Fruit fly (Drosophila melanogaster): ENCODE results near the gene CG6843.

CG6843 gene

DNA sequence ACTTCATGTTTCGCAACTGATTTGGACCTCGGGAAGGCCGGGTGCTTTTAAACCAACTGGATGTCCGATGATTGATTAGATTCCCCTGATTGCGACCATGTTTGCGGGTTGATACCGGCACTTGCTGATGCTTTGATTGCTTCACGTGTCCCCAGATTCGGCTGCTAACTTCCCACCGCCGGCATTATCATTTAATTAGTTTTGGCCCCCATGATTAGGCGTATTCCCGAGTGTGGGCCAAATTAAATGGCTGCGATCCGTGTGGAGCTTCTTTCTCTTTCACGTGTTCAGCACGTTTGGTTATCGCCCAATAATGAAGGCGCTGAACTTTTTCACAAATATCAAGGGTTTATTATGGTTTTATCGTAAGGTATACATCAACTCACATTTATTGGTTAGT lies 20.7 kb downstream of the CG6843 start, which contains the start of gene CG3819:
CG3819 (minus strand) TSS at position 23 of the 400 bp plus-strand sequence.
- TF ChIP-seq lola (GFP tag; optimal IDR thresholded peaks at IDR 0.05) (no peak), Dif (GFP tag; optimal IDR thresholded peaks at IDR 0.05; ENCODE audit: partially characterized antibody) (no peak), HLH106 (tag; optimal IDR thresholded peaks at IDR 0.05) (no peak), fru (GFP tag; optimal IDR thresholded peaks at IDR 0.05) (no peak), psq (GFP tag; optimal IDR thresholded peaks at IDR 0.05) (no peak), dl (GFP tag; optimal IDR thresholded peaks at IDR 0.05; ENCODE audit: insufficient read depth in 1 of 2, partially characterized antibody in 2 of 2) (no peak), h (GFP tag; optimal IDR thresholded peaks at IDR 0.05) (no peak), Hnf4 (GFP tag; optimal IDR thresholded peaks at IDR 0.05) (no peak), Hr83 (GFP tag; optimal IDR thresholded peaks at IDR 0.05; ENCODE audit: poor library complexity, severe bottlenecking) (no peak), Mio (GFP tag; optimal IDR thresholded peaks at IDR 0.05) (no peak), CG32264 (GFP tag; optimal IDR thresholded peaks at IDR 0.05) (no peak), Myc (optimal IDR thresholded peaks at IDR 0.05) (no peak), usp (GFP tag; optimal IDR thresholded peaks at IDR 0.05) (no peak), CrebA (GFP tag; optimal IDR thresholded peaks at IDR 0.05; ENCODE audit: borderline replicate concordance) (no peak)

DNA sequence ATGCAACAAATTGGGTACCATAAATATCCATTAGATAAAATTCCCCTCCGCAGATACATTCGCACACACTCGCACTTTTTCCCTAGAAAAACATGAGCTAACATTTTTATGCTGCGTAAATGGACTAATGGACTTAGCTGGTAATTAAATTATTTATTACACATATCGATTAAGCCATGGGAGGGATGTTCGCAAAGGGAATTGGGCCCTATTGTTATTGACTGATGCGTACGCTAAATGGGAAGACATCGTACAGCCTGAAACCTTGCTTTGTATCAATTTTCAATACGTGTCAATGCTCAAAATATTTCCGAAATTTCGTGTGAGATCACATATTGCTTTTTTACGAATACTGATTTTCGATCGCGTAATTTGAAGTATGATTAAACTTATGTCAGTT lies 23.4 kb downstream of the CG6843 start, which contains the start of gene CG43049:
CG43049 (plus strand) TSS at position 301 of the 400 bp plus-strand sequence.
- no peak for TF ChIP-seq tai (GFP tag; optimal IDR thresholded peaks at IDR 0.05)

DNA sequence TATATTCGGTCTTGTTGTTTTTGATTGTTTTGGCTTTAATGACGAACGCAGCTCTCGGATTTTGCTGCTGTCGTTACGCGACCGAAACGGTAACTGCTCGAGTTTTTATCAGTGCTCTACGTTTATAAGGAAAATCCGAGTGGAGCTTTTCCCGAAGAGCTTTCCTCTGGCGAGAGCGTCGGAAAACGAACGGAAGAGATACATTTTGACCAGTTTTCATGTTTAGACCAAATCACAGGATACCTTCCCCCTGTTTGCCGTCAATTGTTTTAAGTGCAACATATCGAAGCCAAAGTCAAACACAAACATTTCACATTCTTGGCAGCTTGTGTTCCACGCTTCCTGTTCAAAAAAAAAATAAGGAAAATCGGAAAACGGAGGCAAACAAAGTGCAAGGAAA lies 44.5 kb downstream of the CG6843 start, which contains the start of gene CG32204:
CG32204 (minus strand) TSS at position 101 of the 400 bp plus-strand sequence.
- TF ChIP-seq woc (GFP tag; optimal IDR thresholded peaks at IDR 0.05) (no peak), sage (GFP tag; optimal IDR thresholded peaks at IDR 0.05) (no peak), OdsH (GFP tag; optimal IDR thresholded peaks at IDR 0.05) (no peak), brk (GFP tag; optimal IDR thresholded peaks at IDR 0.05) (no peak), sv (GFP tag; optimal IDR thresholded peaks at IDR 0.05) (no peak)

DNA sequence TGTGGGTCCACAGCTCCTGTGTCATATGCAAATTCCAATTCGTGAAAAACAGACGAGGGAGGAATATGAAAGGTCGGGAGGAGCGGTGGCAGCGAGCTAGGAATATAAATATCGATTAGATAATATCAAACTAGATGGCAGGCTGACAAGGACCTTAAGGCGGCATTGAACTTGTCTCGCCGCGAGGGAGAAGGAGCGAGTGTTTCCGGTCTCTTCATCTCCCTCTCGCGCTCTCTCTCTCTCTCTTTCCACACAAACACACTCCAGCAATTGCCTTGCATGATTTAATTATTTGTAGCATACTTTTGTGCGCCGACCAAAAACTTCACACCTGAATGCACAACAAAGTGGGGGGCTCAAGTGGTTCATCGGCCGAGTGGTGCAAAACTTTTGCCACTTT lies 45.6 kb downstream of the CG6843 start:
- TF ChIP-seq CrebA (GFP tag; optimal IDR thresholded peaks at IDR 0.05; ENCODE audit: borderline replicate concordance) (no peak), br (GFP tag; optimal IDR thresholded peaks at IDR 0.05) (no peak), CG9705 (GFP tag; optimal IDR thresholded peaks at IDR 0.05) (no peak), rgr (GFP tag; optimal IDR thresholded peaks at IDR 0.05) (no peak), Hnf4 (GFP tag; optimal IDR thresholded peaks at IDR 0.05) (no peak), Mio (GFP tag; optimal IDR thresholded peaks at IDR 0.05) (no peak), HLH106 (tag; optimal IDR thresholded peaks at IDR 0.05) (no peak), jim (GFP tag; optimal IDR thresholded peaks at IDR 0.05) (no peak), Myc (optimal IDR thresholded peaks at IDR 0.05) (peak; percentile 9), dmrt93B (GFP tag; optimal IDR thresholded peaks at IDR 0.05) (peak; percentile 40), woc (GFP tag; optimal IDR thresholded peaks at IDR 0.05) (no peak), h (GFP tag; optimal IDR thresholded peaks at IDR 0.05) (no peak), Hr78 (GFP tag; optimal IDR thresholded peaks at IDR 0.05) (no peak), dsf (GFP tag; optimal IDR thresholded peaks at IDR 0.05; ENCODE audit: borderline replicate concordance) (no peak), N (GFP tag; optimal IDR thresholded peaks at IDR 0.05) (no peak)

DNA sequence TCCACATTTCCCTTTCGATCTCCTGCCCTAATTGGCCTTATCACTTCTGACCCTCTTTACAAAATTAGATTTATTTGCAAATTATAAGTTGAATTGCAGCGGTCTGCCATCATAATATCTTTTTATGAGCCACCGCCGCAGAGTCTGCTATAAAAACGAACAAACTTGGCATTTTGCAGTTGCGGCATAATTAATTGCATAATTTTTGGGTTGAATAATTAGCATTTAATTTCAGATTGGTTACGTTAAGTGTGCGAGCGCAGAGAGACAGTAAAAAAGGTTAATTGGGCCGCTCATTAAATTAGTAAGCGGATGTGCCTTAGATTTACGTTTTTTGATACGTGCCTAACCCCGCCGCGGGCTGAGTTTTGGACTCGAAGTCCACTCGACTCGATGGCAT lies 47.7 kb downstream of the CG6843 start:
- TF ChIP-seq Dif (GFP tag; optimal IDR thresholded peaks at IDR 0.05; ENCODE audit: partially characterized antibody) (peak; percentile 14), N (GFP tag; optimal IDR thresholded peaks at IDR 0.05) (peak; percentile 34), Sp1 (GFP tag; optimal IDR thresholded peaks at IDR 0.05) (no peak), Vsx2 (GFP tag; optimal IDR thresholded peaks at IDR 0.05; ENCODE audit: partially characterized antibody) (peak; percentile 73), dsf (GFP tag; optimal IDR thresholded peaks at IDR 0.05; ENCODE audit: borderline replicate concordance) (no peak), Hr83 (GFP tag; optimal IDR thresholded peaks at IDR 0.05; ENCODE audit: poor library complexity, severe bottlenecking) (no peak), br (GFP tag; optimal IDR thresholded peaks at IDR 0.05) (no peak), brk (GFP tag; optimal IDR thresholded peaks at IDR 0.05) (no peak), Jra (GFP tag; optimal IDR thresholded peaks at IDR 0.05) (no peak), jim (GFP tag; optimal IDR thresholded peaks at IDR 0.05) (no peak), fru (GFP tag; optimal IDR thresholded peaks at IDR 0.05) (no peak), CrebA (GFP tag; optimal IDR thresholded peaks at IDR 0.05; ENCODE audit: borderline replicate concordance) (no peak), Myc (optimal IDR thresholded peaks at IDR 0.05) (peak; percentile 75)

Measured in whole organism, wandering third instar larva.